Fruit fly (Drosophila melanogaster) whole organism, larva: ENCODE data around the gene CG7924.

Experiments
- noc ChIP-seq: fragments of 200-800 bp; sonication (Bioruptor generic); optimal IDR thresholded peaks from 3 replicates; lab custom pipeline; 2019; ENCODE audit warnings: missing biosample characterization, mild to moderate bottlenecking, missing genetic modification characterization, moderate library complexity

CG7924 gene

dm6 chr3L:14211616-14212015, 21.7 kb upstream of the CG7924 start:
- no peak for TF ChIP-seq noc (tag; lab: Kevin White, UChicago)

dm6 chr3L:14212300-14212893, 20.9 kb upstream of the CG7924 start:
- no peak for TF ChIP-seq noc (tag; lab: Kevin White, UChicago)

- TF ChIP-seq noc (tag; lab: Kevin White, UChicago), result no peak
These were observed 17.1 kb upstream of the CG7924 start for dm6 chr3L:14216140-14216539.

dm6 chr3L:14217677-14218254, 15.5 kb upstream of the CG7924 start, which contains the start of gene CG7768:
TSS of gene CG7768 (plus strand) at chr3L:14218204.
- peak; percentile 88 for TF ChIP-seq noc (tag; lab: Kevin White, UChicago)

- no peak for TF ChIP-seq noc (tag; lab: Kevin White, UChicago)
These were observed 13.8 kb upstream of the CG7924 start for dm6 chr3L:14219422-14219853.

- no peak for TF ChIP-seq noc (tag; lab: Kevin White, UChicago)
These were observed 12.4 kb upstream of the CG7924 start for dm6 chr3L:14220611-14221497.

- TF ChIP-seq noc (tag; lab: Kevin White, UChicago), result no peak
These were observed 11.1 kb upstream of the CG7924 start for dm6 chr3L:14222199-14222598.

- no peak for TF ChIP-seq noc (tag; lab: Kevin White, UChicago)
These were observed 9.8 kb upstream of the CG7924 start for dm6 chr3L:14223450-14223849.

- no peak for TF ChIP-seq noc (tag; lab: Kevin White, UChicago)
These were observed 4.2 kb upstream of the CG7924 start for dm6 chr3L:14229069-14229468.

- TF ChIP-seq noc (tag; lab: Kevin White, UChicago), result no peak
These were observed 3.8 kb upstream of the CG7924 start for dm6 chr3L:14229481-14229880.

- TF ChIP-seq noc (tag; lab: Kevin White, UChicago), result no peak
These were observed 2.6 kb downstream of the CG7924 start, which contains the start of gene CG34244 for dm6 chr3L:14235820-14236219. TSS of gene CG34244 (minus strand) at chr3L:14235941.

dm6 chr3L:14236335-14236734, 3.1 kb downstream of the CG7924 start, which contains the start of gene CG7906:
TSS of gene CG7906 (plus strand) at chr3L:14236635.
- TF ChIP-seq noc (tag; lab: Kevin White, UChicago), result no peak

dm6 chr3L:14239325-14239724, 6.1 kb downstream of the CG7924 start:
- no peak for TF ChIP-seq noc (tag; lab: Kevin White, UChicago)

- no peak for TF ChIP-seq noc (tag; lab: Kevin White, UChicago)
These were observed 7.8 kb downstream of the CG7924 start for dm6 chr3L:14241065-14241464.

dm6 chr3L:14253455-14253854, 20.2 kb downstream of the CG7924 start:
- no peak for TF ChIP-seq noc (tag; lab: Kevin White, UChicago)

- no peak for TF ChIP-seq noc (tag; lab: Kevin White, UChicago)
These were observed 29.5 kb downstream of the CG7924 start for dm6 chr3L:14262770-14263169.
